Fruit fly (Drosophila melanogaster): ENCODE data around the gene Svip.

The Svip gene

dm6 chr3L:9383345-9384075, 24.7 kb downstream of the Svip start, which contains the start of gene Hsp27 (continued):
- peak; percentile 96 for TF ChIP-seq CG9215 (GFP tag; IDR thresholded peaks at IDR 0.05)
- peak; percentile 98 for TF ChIP-seq CG7556 (GFP tag; optimal IDR thresholded peaks at IDR 0.05)
- TF ChIP-seq pnt (GFP tag; optimal IDR thresholded peaks at IDR 0.05) = peak; percentile 96
- peak; percentile 99 for TF ChIP-seq CG34422 (GFP tag; IDR thresholded peaks at IDR 0.05)
- TF ChIP-seq CG8281 (tag; optimal IDR thresholded peaks at IDR 0.05) = peak; percentile 89
- peak; percentile 89 for TF ChIP-seq CG31365 (tag; optimal IDR thresholded peaks at IDR 0.05)
- TF ChIP-seq CG2202 (tag; optimal IDR thresholded peaks at IDR 0.05) = peak; percentile 95
- TF ChIP-seq CG13424 (tag; optimal IDR thresholded peaks at IDR 0.05) = peak; percentile 95
- TF ChIP-seq Ravus (GFP tag; IDR thresholded peaks at IDR 0.05) = peak; percentile 95
- TF ChIP-seq CG10274 (GFP tag; optimal IDR thresholded peaks at IDR 0.05) = peak; percentile 90
- TF ChIP-seq CG9876 (GFP tag; optimal IDR thresholded peaks at IDR 0.05) = peak; percentile 55
- TF ChIP-seq chinmo (GFP tag; IDR thresholded peaks at IDR 0.05; ENCODE audit: partially characterized antibody) = no peak
- TF ChIP-seq gfzf (GFP tag; optimal IDR thresholded peaks at IDR 0.05) = no peak
- peak; percentile 84 for TF ChIP-seq pho (GFP tag; optimal IDR thresholded peaks at IDR 0.05)
- TF ChIP-seq corto (GFP tag; optimal IDR thresholded peaks at IDR 0.05) = peak; percentile 100
- TF ChIP-seq CG14710 (tag; optimal IDR thresholded peaks at IDR 0.05) = peak; percentile 97
- TF ChIP-seq CG14441 (GFP tag; IDR thresholded peaks at IDR 0.05) = peak; percentile 99
- TF ChIP-seq tx (GFP tag; optimal IDR thresholded peaks at IDR 0.05) = peak; percentile 70
- TF ChIP-seq Lim3 (GFP tag; IDR thresholded peaks at IDR 0.05) = peak; percentile 95
- peak; percentile 62 for TF ChIP-seq dm (GFP tag; optimal IDR thresholded peaks at IDR 0.05)
- TF ChIP-seq D19A (tag; optimal IDR thresholded peaks at IDR 0.05) = peak; percentile 96
- TF ChIP-seq slp2 (GFP tag; optimal IDR thresholded peaks at IDR 0.05) = peak; percentile 95
- peak; percentile 87 for TF ChIP-seq CG16863 (GFP tag; optimal IDR thresholded peaks at IDR 0.05)
- peak; percentile 99 for TF ChIP-seq CG31441 (GFP tag; IDR thresholded peaks at IDR 0.05)
- peak; percentile 80 for TF ChIP-seq her (GFP tag; optimal IDR thresholded peaks at IDR 0.05)
- TF ChIP-seq p53 (GFP tag; optimal IDR thresholded peaks at IDR 0.05) = peak; percentile 76
- TF ChIP-seq CG11695 (GFP tag; IDR thresholded peaks at IDR 0.05) = peak; percentile 99
- TF ChIP-seq unc-4 (GFP tag; IDR thresholded peaks at IDR 0.05; ENCODE audit: partially characterized antibody) = no peak
- TF ChIP-seq CG13287 (GFP tag; IDR thresholded peaks at IDR 0.05; ENCODE audit: partially characterized antibody) = no peak; the same call in 1 of the 2 replicates
- TF ChIP-seq CG4424 (GFP tag; optimal IDR thresholded peaks at IDR 0.05) = peak; percentile 99
- TF ChIP-seq CG31224 (GFP tag; IDR thresholded peaks at IDR 0.05) = peak; percentile 96
- TF ChIP-seq CTCF (GFP tag; optimal IDR thresholded peaks at IDR 0.05) = peak; percentile 71
- TF ChIP-seq rib (GFP tag; IDR thresholded peaks at IDR 0.05) = peak; percentile 96
- TF ChIP-seq pb (GFP tag; optimal IDR thresholded peaks at IDR 0.05) = peak; percentile 91
- TF ChIP-seq CG3407 (GFP tag; optimal IDR thresholded peaks at IDR 0.05) = peak; percentile 98
- TF ChIP-seq PHDP (tag; optimal IDR thresholded peaks at IDR 0.05) = peak; percentile 98
- TF ChIP-seq Atf-2 (GFP tag; optimal IDR thresholded peaks at IDR 0.05) = peak; percentile 86
- peak; percentile 99 for TF ChIP-seq ranshi (GFP tag; IDR thresholded peaks at IDR 0.05)
- TF ChIP-seq CG6254 (GFP tag; optimal IDR thresholded peaks at IDR 0.05) = peak; percentile 97
- peak; percentile 98 for TF ChIP-seq B-H1 (GFP tag; IDR thresholded peaks at IDR 0.05)
- peak; percentile 78 for TF ChIP-seq ash1 (GFP tag; optimal IDR thresholded peaks at IDR 0.05)
- peak; percentile 66 for TF ChIP-seq CG12236 (GFP tag; optimal IDR thresholded peaks at IDR 0.05)
- TF ChIP-seq slou (GFP tag; optimal IDR thresholded peaks at IDR 0.05) = peak; percentile 97
- peak; percentile 97 for TF ChIP-seq CG6813 (GFP tag; optimal IDR thresholded peaks at IDR 0.05)
- peak; percentile 93 for TF ChIP-seq CrebB (tag; optimal IDR thresholded peaks at IDR 0.05)
- peak; percentile 80 for TF ChIP-seq CG3995 (GFP tag; optimal IDR thresholded peaks at IDR 0.05)
- TF ChIP-seq CG8765 (GFP tag; IDR thresholded peaks at IDR 0.05) = peak; percentile 97
- peak; percentile 8 for TF ChIP-seq BEAF-32 (GFP tag; optimal IDR thresholded peaks at IDR 0.05)
- TF ChIP-seq peb (GFP tag; IDR thresholded peaks at IDR 0.05) = peak; percentile 98
- peak; percentile 93 for TF ChIP-seq sqz (GFP tag; optimal IDR thresholded peaks at IDR 0.05)
